Worm (Caenorhabditis elegans) whole organism, L2 larva: ENCODE results near the gene srh-281.

Source experiments
- alr-1 ChIP-seq: fragments of 150-350 bp; optimal IDR thresholded peaks from 2 replicates; lab custom pipeline; 2014; ENCODE audit warnings: missing biosample characterization, missing genetic modification characterization
- snpc-4 ChIP-seq: fragments of 150-350 bp; optimal IDR thresholded peaks from 2 replicates; lab custom pipeline; 2014; ENCODE audit warnings: missing biosample characterization, missing genetic modification characterization
- unc-55 ChIP-seq: fragments of 150-350 bp; sonication (generic microtip); optimal IDR thresholded peaks from 3 replicates; lab custom pipeline; 2014; ENCODE audit warnings: missing biosample characterization, missing genetic modification reagents, missing genetic modification characterization

- TF ChIP-seq alr-1 (no peak), unc-55 (no peak), snpc-4 (tag; lab: Kevin White, UChicago) (no peak)
Observed at ce11 chrV:16171721-16172120, 18.9 kb upstream of the srh-281 start, which contains the start of gene K05D4.9.
